Fruit fly (Drosophila melanogaster) whole organism, pupa: ENCODE measurements around the gene aop.
A peak's percentile ranks its signal among the peaks of the same experiment; 100 is the strongest.

Experiments
- CG10348 ChIP-seq: fragments of 200-800 bp; sonication (Bioruptor generic); IDR thresholded peaks from 2 replicates; pipeline ENCODE4 v1.3.6; 2022; ENCODE audit warnings: missing biosample characterization, missing genetic modification characterization
- CG12605 ChIP-seq: fragments of 200-800 bp; sonication (Bioruptor generic); IDR thresholded peaks from 2 replicates; pipeline ENCODE4 v1.3.6; 2022; ENCODE audit warnings: missing biosample characterization, missing genetic modification characterization
- CG13204 ChIP-seq: fragments of 200-800 bp; sonication (Bioruptor generic); optimal IDR thresholded peaks from 2 replicates; lab custom pipeline; 2018; ENCODE audit warnings: missing biosample characterization, mild to moderate bottlenecking, missing genetic modification characterization, moderate library complexity
- CG14655 ChIP-seq: fragments of 200-800 bp; sonication (Bioruptor generic); optimal IDR thresholded peaks from 3 replicates; lab custom pipeline; 2017; ENCODE audit warnings: mild to moderate bottlenecking, missing biosample characterization, missing genetic modification reagents, missing genetic modification characterization
- CG15710 ChIP-seq: fragments of 200-800 bp; sonication (Bioruptor generic); optimal IDR thresholded peaks from 2 replicates; lab custom pipeline; 2018; ENCODE audit warnings: missing biosample characterization, mild to moderate bottlenecking, missing genetic modification characterization, moderate library complexity
- CG17806 ChIP-seq: fragments of 200-800 bp; sonication (Bioruptor generic); optimal IDR thresholded peaks from 2 replicates; lab custom pipeline; 2018; ENCODE audit warnings: missing biosample characterization, mild to moderate bottlenecking, missing genetic modification characterization, moderate library complexity
- CG32121 ChIP-seq: fragments of 200-800 bp; sonication (Bioruptor generic); IDR thresholded peaks from 2 replicates; pipeline ENCODE4 v1.3.6; 2022; ENCODE audit warnings: missing biosample characterization, missing genetic modification characterization
- CG34367 ChIP-seq: fragments of 200-800 bp; sonication (Bioruptor generic); optimal IDR thresholded peaks from 2 replicates; lab custom pipeline; 2018; ENCODE audit warnings: missing biosample characterization, mild to moderate bottlenecking, missing genetic modification characterization
- CG4496 ChIP-seq: fragments of 200-800 bp; sonication (Bioruptor generic); IDR thresholded peaks from 3 replicates; pipeline ENCODE4 v1.3.6; 2022; ENCODE audit warnings: missing biosample characterization, missing genetic modification characterization
- CG8159 ChIP-seq: fragments of 200-800 bp; sonication (Bioruptor generic); optimal IDR thresholded peaks from 3 replicates; lab custom pipeline; 2018; ENCODE audit warnings: missing biosample characterization, mild to moderate bottlenecking, missing genetic modification characterization, moderate library complexity
- CG8301 ChIP-seq: fragments of 200-800 bp; sonication (Bioruptor generic); optimal IDR thresholded peaks from 2 replicates; lab custom pipeline; 2018; ENCODE audit warnings: missing biosample characterization, mild to moderate bottlenecking, missing genetic modification characterization
- CG9948 ChIP-seq: fragments of 200-800 bp; sonication (Bioruptor generic); optimal IDR thresholded peaks from 2 replicates; lab custom pipeline; 2018; ENCODE audit warnings: missing biosample characterization, mild to moderate bottlenecking, missing genetic modification characterization, moderate library complexity
- D1 ChIP-seq: fragments of 200-800 bp; sonication (Bioruptor generic); optimal IDR thresholded peaks from 2 replicates; lab custom pipeline; 2018; ENCODE audit warnings: missing biosample characterization, mild to moderate bottlenecking, missing genetic modification characterization, moderate library complexity
- EcR ChIP-seq: fragments of 200-800 bp; sonication (Bioruptor generic); optimal IDR thresholded peaks from 3 replicates; lab custom pipeline; 2019; ENCODE audit warnings: missing biosample characterization, missing genetic modification characterization, mild to moderate bottlenecking, moderate library complexity, missing genetic modification reagents
- Ets98B ChIP-seq: fragments of 200-800 bp; sonication (Bioruptor generic); IDR thresholded peaks from 2 replicates; pipeline ENCODE4 v1.3.6; 2022; ENCODE audit warnings: missing biosample characterization, missing genetic modification characterization
- Pif1A ChIP-seq: fragments of 200-800 bp; sonication (Bioruptor generic); optimal IDR thresholded peaks from 3 replicates; lab custom pipeline; 2016; ENCODE audit warnings: missing biosample characterization, missing genetic modification characterization
- Pif1B ChIP-seq: fragments of 200-800 bp; sonication (Bioruptor generic); optimal IDR thresholded peaks from 3 replicates; lab custom pipeline; 2016; ENCODE audit warnings: missing biosample characterization, missing genetic modification characterization
- Snoo ChIP-seq: fragments of 200-800 bp; sonication (Bioruptor generic); optimal IDR thresholded peaks from 3 replicates; lab custom pipeline; 2017; ENCODE audit warnings: missing biosample characterization, mild to moderate bottlenecking, missing genetic modification characterization, inconsistent platforms
- fd96Ca ChIP-seq: fragments of 200-800 bp; sonication (Bioruptor generic); IDR thresholded peaks from 3 replicates; pipeline ENCODE4 v1.3.6; 2022; ENCODE audit warnings: missing biosample characterization, missing genetic modification characterization
- gl ChIP-seq: fragments of 200-800 bp; sonication (Bioruptor generic); optimal IDR thresholded peaks from 2 replicates; lab custom pipeline; 2018; ENCODE audit warnings: missing biosample characterization, mild to moderate bottlenecking, missing genetic modification characterization
- rn ChIP-seq: fragments of 200-800 bp; sonication (Bioruptor generic); IDR thresholded peaks from 2 replicates; pipeline ENCODE4 v1.3.6; 2022; ENCODE audit warnings: missing biosample characterization, missing genetic modification characterization

The aop gene

dm6 chr2L:2177969-2178809, at the start of gene aop:
TSS of gene aop (minus strand) at chr2L:2178754.
- TF ChIP-seq CG8301 (tag; lab: Kevin White, UChicago) = peak; percentile 10
- 0 out of 3 replicates have a peak, but pooled peaks have one; percentile 23 for TF ChIP-seq CG4496 (GFP tag; lab: Robert Waterston, UW)
- TF ChIP-seq rn (GFP tag; lab: Robert Waterston, UW) = 0 out of 2 replicates have a peak, but pooled peaks have one; percentile 36
- no peak for TF ChIP-seq CG17806 (tag; lab: Kevin White, UChicago)
- peak; percentile 44 for TF ChIP-seq Pif1B
- no peak for TF ChIP-seq D1 (tag; lab: Kevin White, UChicago)
- peak; percentile 77 for TF ChIP-seq EcR (GFP tag; lab: Kevin White, UChicago)
- TF ChIP-seq Ets98B (GFP tag; lab: Robert Waterston, UW) = no peak
- TF ChIP-seq fd96Ca (GFP tag; lab: Robert Waterston, UW) = no peak; the same call in 2 of the 3 replicates
- no peak for TF ChIP-seq CG10348 (GFP tag; lab: Robert Waterston, UW)
- TF ChIP-seq Snoo (tag; lab: Kevin White, UChicago) = peak; percentile 30
- peak; percentile 24 for TF ChIP-seq CG8159
- TF ChIP-seq CG32121 (GFP tag; lab: Robert Waterston, UW) = no peak
- TF ChIP-seq CG15710 (tag; lab: Kevin White, UChicago) = no peak
- peak; percentile 57 for TF ChIP-seq CG13204 (GFP tag; lab: Kevin White, UChicago)
- peak; percentile 42 for TF ChIP-seq CG34367 (tag; lab: Kevin White, UChicago)
- TF ChIP-seq Pif1A (GFP tag; lab: Kevin White, UChicago) = peak; percentile 38
- no peak for TF ChIP-seq CG12605 (GFP tag; lab: Robert Waterston, UW)
- peak; percentile 5 for TF ChIP-seq CG9948 (tag; lab: Kevin White, UChicago)
- TF ChIP-seq gl (tag; lab: Kevin White, UChicago) = peak; percentile 22
- TF ChIP-seq CG14655 (GFP tag; lab: Kevin White, UChicago) = peak; percentile 30

- TF ChIP-seq CG17806 (tag; lab: Kevin White, UChicago) (peak; percentile 72), fd96Ca (GFP tag; lab: Robert Waterston, UW) (peak; percentile 86), Ets98B (GFP tag; lab: Robert Waterston, UW) (peak; percentile 83), EcR (GFP tag; lab: Kevin White, UChicago) (no peak), Pif1B (peak; percentile 76), CG8159 (peak; percentile 62), D1 (tag; lab: Kevin White, UChicago) (no peak), CG34367 (tag; lab: Kevin White, UChicago) (peak; percentile 60), CG15710 (tag; lab: Kevin White, UChicago) (peak; percentile 68), CG4496 (GFP tag; lab: Robert Waterston, UW) (peak; percentile 87), CG14655 (GFP tag; lab: Kevin White, UChicago) (peak; percentile 76), CG10348 (GFP tag; lab: Robert Waterston, UW) (peak; percentile 54; the same call in 1 of the 2 replicates), CG32121 (GFP tag; lab: Robert Waterston, UW) (peak; percentile 82), CG8301 (tag; lab: Kevin White, UChicago) (peak; percentile 69), CG9948 (tag; lab: Kevin White, UChicago) (peak; percentile 59), Snoo (tag; lab: Kevin White, UChicago) (peak; percentile 74), Pif1A (GFP tag; lab: Kevin White, UChicago) (peak; percentile 85), CG13204 (GFP tag; lab: Kevin White, UChicago) (no peak), rn (GFP tag; lab: Robert Waterston, UW) (no peak), gl (tag; lab: Kevin White, UChicago) (no peak), CG12605 (GFP tag; lab: Robert Waterston, UW) (peak; percentile 84)
Observed at dm6 chr2L:2227316-2227715, 48.8 kb upstream of the aop start.

- no peak for TF ChIP-seq CG12605 (GFP tag; lab: Robert Waterston, UW)
- TF ChIP-seq Snoo (tag; lab: Kevin White, UChicago) = peak; percentile 76
- TF ChIP-seq Pif1A (GFP tag; lab: Kevin White, UChicago) = peak; percentile 77
- TF ChIP-seq CG14655 (GFP tag; lab: Kevin White, UChicago) = peak; percentile 76
- TF ChIP-seq Ets98B (GFP tag; lab: Robert Waterston, UW) = peak; percentile 68
- TF ChIP-seq CG9948 (tag; lab: Kevin White, UChicago) = peak; percentile 56
- peak; percentile 75 for TF ChIP-seq fd96Ca (GFP tag; lab: Robert Waterston, UW)
- no peak for TF ChIP-seq EcR (GFP tag; lab: Kevin White, UChicago)
- TF ChIP-seq CG32121 (GFP tag; lab: Robert Waterston, UW) = peak; percentile 85
- peak; percentile 77 for TF ChIP-seq CG8159
- peak; percentile 62 for TF ChIP-seq CG17806 (tag; lab: Kevin White, UChicago)
- TF ChIP-seq Pif1B = peak; percentile 65
- TF ChIP-seq rn (GFP tag; lab: Robert Waterston, UW) = peak; percentile 58; the same call in 1 of the 2 replicates
- TF ChIP-seq D1 (tag; lab: Kevin White, UChicago) = no peak
- TF ChIP-seq CG4496 (GFP tag; lab: Robert Waterston, UW) = peak; percentile 85
- no peak for TF ChIP-seq CG10348 (GFP tag; lab: Robert Waterston, UW)
- peak; percentile 69 for TF ChIP-seq CG8301 (tag; lab: Kevin White, UChicago)
- peak; percentile 84 for TF ChIP-seq CG15710 (tag; lab: Kevin White, UChicago)
- peak; percentile 72 for TF ChIP-seq CG34367 (tag; lab: Kevin White, UChicago)
- TF ChIP-seq CG13204 (GFP tag; lab: Kevin White, UChicago) = no peak
- TF ChIP-seq gl (tag; lab: Kevin White, UChicago) = peak; percentile 17
- TF ChIP-seq, all 21 proteins: peak for 16
Observed at dm6 chr2L:2226259-2227121, 47.9 kb upstream of the aop start, which contains the start of the genes CG15387 and sau. TSS of gene CG15387 (minus strand) at chr2L:2226294. TSS of gene sau (plus strand) at chr2L:2226342.
